Worm (Caenorhabditis elegans) whole organism, mixed stage, embryonic: Measurements from ENCODE around the gene cyp-29A3.

Source experiments
- M03D4.4 ChIP-seq: sonication (generic microtip); optimal IDR thresholded peaks from 2 replicates; lab custom pipeline; 2017; ENCODE audit warnings: mild to moderate bottlenecking, missing genetic modification characterization, missing compliant biosample characterization
- bed-3 ChIP-seq: fragments of 200-800 bp; sonication (Bioruptor generic); optimal IDR thresholded peaks from 3 replicates; lab custom pipeline; 2018; ENCODE audit warnings: mild to moderate bottlenecking, missing genetic modification characterization, moderate library complexity, missing compliant biosample characterization
- blmp-1 ChIP-seq: fragments of 150-350 bp; optimal IDR thresholded peaks from 2 replicates; lab custom pipeline; 2014; ENCODE audit warnings: missing biosample characterization, missing genetic modification characterization
- ceh-39 ChIP-seq: fragments of 150-350 bp; optimal IDR thresholded peaks from 2 replicates; lab custom pipeline; 2014; ENCODE audit warnings: missing biosample characterization, missing genetic modification characterization
- ceh-43 ChIP-seq: fragments of 200-800 bp; sonication (Bioruptor generic); optimal IDR thresholded peaks from 2 replicates; lab custom pipeline; 2018; ENCODE audit warnings: mild to moderate bottlenecking, missing genetic modification characterization, moderate library complexity, missing compliant biosample characterization
- ceh-83 ChIP-seq: fragments of 200-800 bp; sonication (Bioruptor generic); optimal IDR thresholded peaks from 2 replicates; lab custom pipeline; 2018; ENCODE audit warnings: mild to moderate bottlenecking, missing genetic modification characterization, missing compliant biosample characterization
- ces-1 ChIP-seq: fragments of 150-350 bp; optimal IDR thresholded peaks from 2 replicates; lab custom pipeline; 2014; ENCODE audit warnings: missing biosample characterization, missing genetic modification reagents, missing genetic modification characterization
- cnd-1 ChIP-seq: fragments of 200-800 bp; sonication (Bioruptor generic); optimal IDR thresholded peaks from 2 replicates; lab custom pipeline; 2018; ENCODE audit warnings: mild to moderate bottlenecking, missing genetic modification characterization, missing compliant biosample characterization
- drap-1 ChIP-seq: fragments of 200-800 bp; sonication (Bioruptor generic); optimal IDR thresholded peaks from 3 replicates; lab custom pipeline; 2018; ENCODE audit warnings: mild to moderate bottlenecking, missing genetic modification characterization, missing compliant biosample characterization
- elt-1 ChIP-seq: sonication (generic microtip); optimal IDR thresholded peaks from 2 replicates; lab custom pipeline; 2017; ENCODE audit warnings: missing genetic modification characterization, mild to moderate bottlenecking, missing compliant biosample characterization, antibody characterized with exemption, moderate library complexity, borderline replicate concordance; ENCODE audit not compliant: insufficient read depth
- elt-3 ChIP-seq: fragments of 150-350 bp; optimal IDR thresholded peaks from 2 replicates; lab custom pipeline; 2014; ENCODE audit warnings: missing biosample characterization, missing genetic modification characterization
- ham-2 ChIP-seq: fragments of 200-800 bp; sonication (Bioruptor generic); optimal IDR thresholded peaks from 2 replicates; lab custom pipeline; 2018; ENCODE audit warnings: mild to moderate bottlenecking, missing genetic modification characterization, missing compliant biosample characterization
- lin-13 ChIP-seq: fragments of 150-350 bp; optimal IDR thresholded peaks from 2 replicates; lab custom pipeline; 2014; ENCODE audit warnings: missing biosample characterization, missing genetic modification characterization
- lin-32 ChIP-seq: fragments of 200-800 bp; sonication (Bioruptor generic); optimal IDR thresholded peaks from 2 replicates; lab custom pipeline; 2018; ENCODE audit warnings: mild to moderate bottlenecking, missing genetic modification characterization, missing compliant biosample characterization
- mab-5 ChIP-seq: fragments of 150-350 bp; optimal IDR thresholded peaks from 2 replicates; lab custom pipeline; 2014; ENCODE audit warnings: missing biosample characterization, missing genetic modification characterization
- mep-1 ChIP-seq: fragments of 150-350 bp; optimal IDR thresholded peaks from 2 replicates; lab custom pipeline; 2017; ENCODE audit warnings: missing biosample characterization, missing genetic modification reagents, missing genetic modification characterization, inconsistent platforms
- mls-2 ChIP-seq: sonication (generic microtip); optimal IDR thresholded peaks from 2 replicates; lab custom pipeline; 2016; ENCODE audit warnings: mild to moderate bottlenecking, missing genetic modification characterization, moderate library complexity, missing compliant biosample characterization
- nhr-12 ChIP-seq: fragments of 150-350 bp; optimal IDR thresholded peaks from 2 replicates; lab custom pipeline; 2014; ENCODE audit warnings: missing biosample characterization, missing genetic modification characterization
- nhr-2 ChIP-seq: fragments of 150-350 bp; optimal IDR thresholded peaks from 2 replicates; lab custom pipeline; 2014; ENCODE audit warnings: missing biosample characterization, missing genetic modification characterization
- nhr-237 ChIP-seq: fragments of 150-350 bp; optimal IDR thresholded peaks from 2 replicates; lab custom pipeline; 2014; ENCODE audit warnings: missing biosample characterization, missing genetic modification characterization
- nhr-28 ChIP-seq: fragments of 150-350 bp; optimal IDR thresholded peaks from 2 replicates; lab custom pipeline; 2014; ENCODE audit warnings: missing biosample characterization, missing genetic modification characterization
- nhr-76 ChIP-seq: sonication (generic microtip); optimal IDR thresholded peaks from 2 replicates; lab custom pipeline; 2017; ENCODE audit warnings: missing biosample characterization, missing genetic modification characterization
- pha-4 ChIP-seq: fragments of 150-350 bp; optimal IDR thresholded peaks from 2 replicates; lab custom pipeline; 2018; ENCODE audit warnings: missing biosample characterization, missing genetic modification reagents, missing genetic modification characterization
- sem-2 ChIP-seq: fragments of 200-800 bp; sonication (Bioruptor generic); optimal IDR thresholded peaks from 2 replicates; lab custom pipeline; 2018; ENCODE audit warnings: mild to moderate bottlenecking, missing genetic modification characterization, missing compliant biosample characterization
- snpc-4 ChIP-seq: fragments of 150-350 bp; optimal IDR thresholded peaks from 2 replicates; lab custom pipeline; 2014; ENCODE audit warnings: missing biosample characterization, missing genetic modification characterization
- sptf-1 ChIP-seq: sonication (generic microtip); optimal IDR thresholded peaks from 2 replicates; lab custom pipeline; 2017; ENCODE audit warnings: mild to moderate bottlenecking, missing genetic modification characterization, moderate library complexity, missing compliant biosample characterization
- tbx-8 ChIP-seq: fragments of 200-800 bp; sonication (Bioruptor generic); optimal IDR thresholded peaks from 2 replicates; lab custom pipeline; 2018; ENCODE audit warnings: mild to moderate bottlenecking, missing genetic modification characterization, moderate library complexity, missing compliant biosample characterization
- unc-120 ChIP-seq: sonication (generic microtip); optimal IDR thresholded peaks from 2 replicates; lab custom pipeline; 2017; ENCODE audit warnings: missing genetic modification characterization, missing compliant biosample characterization; ENCODE audit not compliant: poor library complexity, severe bottlenecking
- unc-39 ChIP-seq: fragments of 150-350 bp; optimal IDR thresholded peaks from 2 replicates; lab custom pipeline; 2014; ENCODE audit warnings: missing biosample characterization, missing genetic modification characterization
- unc-62 ChIP-seq: fragments of 150-350 bp; optimal IDR thresholded peaks from 2 replicates; lab custom pipeline; 2014; ENCODE audit warnings: missing biosample characterization, missing genetic modification reagents, missing genetic modification characterization
- zip-8 ChIP-seq: fragments of 150-350 bp; optimal IDR thresholded peaks from 2 replicates; lab custom pipeline; 2014; ENCODE audit warnings: missing biosample characterization, missing genetic modification characterization
- ztf-11 ChIP-seq: fragments of 150-350 bp; optimal IDR thresholded peaks from 2 replicates; lab custom pipeline; 2014; ENCODE audit warnings: missing biosample characterization, missing genetic modification characterization

The cyp-29A3 gene

ce11 chrV:21848-22247, 37.2 kb upstream of the cyp-29A3 start:
- TF ChIP-seq blmp-1 (tag; lab: Kevin White, UChicago) = no peak
- no peak for TF ChIP-seq mab-5 (tag; lab: Kevin White, UChicago)
- no peak for TF ChIP-seq unc-120 (tag; lab: Kevin White, UChicago)
- TF ChIP-seq elt-1 = no peak
- no peak for TF ChIP-seq tbx-8 (GFP tag; lab: Kevin White, UChicago)
- TF ChIP-seq mls-2 (tag; lab: Kevin White, UChicago) = no peak
- no peak for TF ChIP-seq ceh-39 (tag; lab: Kevin White, UChicago)
- no peak for TF ChIP-seq nhr-12
- no peak for TF ChIP-seq nhr-28 (tag; lab: Kevin White, UChicago)

- no peak for TF ChIP-seq snpc-4 (tag; lab: Kevin White, UChicago)
- no peak for TF ChIP-seq ceh-39 (tag; lab: Kevin White, UChicago)
- TF ChIP-seq mep-1 (tag; lab: Kevin White, UChicago) = no peak
- TF ChIP-seq ztf-11 = no peak
- TF ChIP-seq nhr-2 = no peak
- TF ChIP-seq bed-3 (GFP tag; lab: Kevin White, UChicago) = no peak
- no peak for TF ChIP-seq unc-39
- TF ChIP-seq unc-62 = no peak
- no peak for TF ChIP-seq ham-2 (GFP tag; lab: Kevin White, UChicago)
- TF ChIP-seq tbx-8 (GFP tag; lab: Kevin White, UChicago) = no peak
- no peak for TF ChIP-seq sptf-1
- TF ChIP-seq sem-2 (GFP tag; lab: Kevin White, UChicago) = no peak
- TF ChIP-seq ceh-43 = no peak
- TF ChIP-seq pha-4 (tag; lab: Kevin White, UChicago) = no peak
- no peak for TF ChIP-seq elt-3 (tag; lab: Kevin White, UChicago)
- no peak for TF ChIP-seq ces-1 (GFP tag; lab: Kevin White, UChicago)
- TF ChIP-seq, all 35 proteins: peak for 0
These were observed 34.9 kb upstream of the cyp-29A3 start for ce11 chrV:24181-24580.

- no peak for TF ChIP-seq elt-1
- TF ChIP-seq tbx-8 (GFP tag; lab: Kevin White, UChicago) = no peak
- TF ChIP-seq unc-120 (tag; lab: Kevin White, UChicago) = no peak
- TF ChIP-seq mls-2 (tag; lab: Kevin White, UChicago) = no peak
- TF ChIP-seq ztf-11 = no peak
- TF ChIP-seq snpc-4 (tag; lab: Kevin White, UChicago) = no peak
- no peak for TF ChIP-seq drap-1 (GFP tag; lab: Kevin White, UChicago)
- TF ChIP-seq lin-32 (GFP tag; lab: Kevin White, UChicago) = no peak
- TF ChIP-seq M03D4.4 (tag; lab: Kevin White, UChicago) = no peak
- TF ChIP-seq ces-1 (GFP tag; lab: Kevin White, UChicago) = no peak
- TF ChIP-seq pha-4 (tag; lab: Kevin White, UChicago) = no peak
- TF ChIP-seq ham-2 (GFP tag; lab: Kevin White, UChicago) = no peak
- TF ChIP-seq ceh-83 (GFP tag; lab: Kevin White, UChicago) = no peak
- no peak for TF ChIP-seq nhr-76
- no peak for TF ChIP-seq sem-2 (GFP tag; lab: Kevin White, UChicago)
- no peak for TF ChIP-seq unc-62
- no peak for TF ChIP-seq nhr-28 (tag; lab: Kevin White, UChicago)
- TF ChIP-seq nhr-12 = no peak
- no peak for TF ChIP-seq bed-3 (GFP tag; lab: Kevin White, UChicago)
These were observed 31.4 kb upstream of the cyp-29A3 start for ce11 chrV:27604-28003.

ce11 chrV:28270-28669, 30.8 kb upstream of the cyp-29A3 start:
- TF ChIP-seq cnd-1 (tag; lab: Kevin White, UChicago) (no peak), unc-120 (tag; lab: Kevin White, UChicago) (no peak), lin-32 (GFP tag; lab: Kevin White, UChicago) (no peak), drap-1 (GFP tag; lab: Kevin White, UChicago) (no peak), unc-62 (no peak), tbx-8 (GFP tag; lab: Kevin White, UChicago) (no peak), nhr-237 (tag; lab: Kevin White, UChicago) (no peak), zip-8 (tag; lab: Kevin White, UChicago) (no peak), elt-3 (tag; lab: Kevin White, UChicago) (no peak), ces-1 (GFP tag; lab: Kevin White, UChicago) (no peak), lin-13 (tag; lab: Kevin White, UChicago) (no peak), elt-1 (no peak), ham-2 (GFP tag; lab: Kevin White, UChicago) (no peak), nhr-28 (tag; lab: Kevin White, UChicago) (no peak), mep-1 (tag; lab: Kevin White, UChicago) (no peak), ceh-83 (GFP tag; lab: Kevin White, UChicago) (no peak), mls-2 (tag; lab: Kevin White, UChicago) (no peak), unc-39 (no peak), ceh-43 (no peak)
